Worm (Caenorhabditis elegans) whole organism, mixed stage, embryonic: ENCODE data around the gene M106.7.

Experiments used
- M03D4.4 ChIP-seq: sonication (generic microtip); optimal IDR thresholded peaks from 2 replicates; lab custom pipeline; 2017; ENCODE audit warnings: mild to moderate bottlenecking, missing genetic modification characterization, missing compliant biosample characterization
- bed-3 ChIP-seq: fragments of 200-800 bp; sonication (Bioruptor generic); optimal IDR thresholded peaks from 3 replicates; lab custom pipeline; 2018; ENCODE audit warnings: mild to moderate bottlenecking, missing genetic modification characterization, moderate library complexity, missing compliant biosample characterization
- ceh-39 ChIP-seq: fragments of 150-350 bp; optimal IDR thresholded peaks from 2 replicates; lab custom pipeline; 2014; ENCODE audit warnings: missing biosample characterization, missing genetic modification characterization
- ceh-43 ChIP-seq: fragments of 200-800 bp; sonication (Bioruptor generic); optimal IDR thresholded peaks from 2 replicates; lab custom pipeline; 2018; ENCODE audit warnings: mild to moderate bottlenecking, missing genetic modification characterization, moderate library complexity, missing compliant biosample characterization
- ceh-83 ChIP-seq: fragments of 200-800 bp; sonication (Bioruptor generic); optimal IDR thresholded peaks from 2 replicates; lab custom pipeline; 2018; ENCODE audit warnings: mild to moderate bottlenecking, missing genetic modification characterization, missing compliant biosample characterization
- ces-1 ChIP-seq: fragments of 150-350 bp; optimal IDR thresholded peaks from 2 replicates; lab custom pipeline; 2014; ENCODE audit warnings: missing biosample characterization, missing genetic modification reagents, missing genetic modification characterization
- cnd-1 ChIP-seq: fragments of 200-800 bp; sonication (Bioruptor generic); optimal IDR thresholded peaks from 2 replicates; lab custom pipeline; 2018; ENCODE audit warnings: mild to moderate bottlenecking, missing genetic modification characterization, missing compliant biosample characterization
- drap-1 ChIP-seq: fragments of 200-800 bp; sonication (Bioruptor generic); optimal IDR thresholded peaks from 3 replicates; lab custom pipeline; 2018; ENCODE audit warnings: mild to moderate bottlenecking, missing genetic modification characterization, missing compliant biosample characterization
- elt-3 ChIP-seq: fragments of 150-350 bp; optimal IDR thresholded peaks from 2 replicates; lab custom pipeline; 2014; ENCODE audit warnings: missing biosample characterization, missing genetic modification characterization
- flh-1 ChIP-seq: fragments of 200-800 bp; sonication (Bioruptor generic); optimal IDR thresholded peaks from 2 replicates; lab custom pipeline; 2018; ENCODE audit warnings: mild to moderate bottlenecking, missing genetic modification characterization, moderate library complexity, missing compliant biosample characterization
- ham-2 ChIP-seq: fragments of 200-800 bp; sonication (Bioruptor generic); optimal IDR thresholded peaks from 2 replicates; lab custom pipeline; 2018; ENCODE audit warnings: mild to moderate bottlenecking, missing genetic modification characterization, missing compliant biosample characterization
- hlh-1 ChIP-seq: fragments of 150-350 bp; optimal IDR thresholded peaks from 2 replicates; lab custom pipeline; 2014; ENCODE audit warnings: missing biosample characterization, missing genetic modification reagents, missing genetic modification characterization
- lin-13 ChIP-seq: fragments of 150-350 bp; optimal IDR thresholded peaks from 2 replicates; lab custom pipeline; 2014; ENCODE audit warnings: missing biosample characterization, missing genetic modification characterization
- lin-32 ChIP-seq: fragments of 200-800 bp; sonication (Bioruptor generic); optimal IDR thresholded peaks from 2 replicates; lab custom pipeline; 2018; ENCODE audit warnings: mild to moderate bottlenecking, missing genetic modification characterization, missing compliant biosample characterization
- lsy-2 ChIP-seq: fragments of 150-350 bp; optimal IDR thresholded peaks from 2 replicates; lab custom pipeline; 2014; ENCODE audit warnings: missing biosample characterization, missing genetic modification characterization
- mab-5 ChIP-seq: fragments of 150-350 bp; optimal IDR thresholded peaks from 2 replicates; lab custom pipeline; 2014; ENCODE audit warnings: missing biosample characterization, missing genetic modification characterization
- mep-1 ChIP-seq: fragments of 150-350 bp; optimal IDR thresholded peaks from 2 replicates; lab custom pipeline; 2017; ENCODE audit warnings: missing biosample characterization, missing genetic modification reagents, missing genetic modification characterization, inconsistent platforms
- mls-2 ChIP-seq: sonication (generic microtip); optimal IDR thresholded peaks from 2 replicates; lab custom pipeline; 2016; ENCODE audit warnings: mild to moderate bottlenecking, missing genetic modification characterization, moderate library complexity, missing compliant biosample characterization
- nhr-12 ChIP-seq: fragments of 150-350 bp; optimal IDR thresholded peaks from 2 replicates; lab custom pipeline; 2014; ENCODE audit warnings: missing biosample characterization, missing genetic modification characterization
- nhr-2 ChIP-seq: fragments of 150-350 bp; optimal IDR thresholded peaks from 2 replicates; lab custom pipeline; 2014; ENCODE audit warnings: missing biosample characterization, missing genetic modification characterization
- nhr-237 ChIP-seq: fragments of 150-350 bp; optimal IDR thresholded peaks from 2 replicates; lab custom pipeline; 2014; ENCODE audit warnings: missing biosample characterization, missing genetic modification characterization
- nhr-28 ChIP-seq: fragments of 150-350 bp; optimal IDR thresholded peaks from 2 replicates; lab custom pipeline; 2014; ENCODE audit warnings: missing biosample characterization, missing genetic modification characterization
- nhr-76 ChIP-seq: sonication (generic microtip); optimal IDR thresholded peaks from 2 replicates; lab custom pipeline; 2017; ENCODE audit warnings: missing biosample characterization, missing genetic modification characterization
- pha-4 ChIP-seq: fragments of 150-350 bp; optimal IDR thresholded peaks from 2 replicates; lab custom pipeline; 2018; ENCODE audit warnings: missing biosample characterization, missing genetic modification reagents, missing genetic modification characterization
- sem-2 ChIP-seq: fragments of 200-800 bp; sonication (Bioruptor generic); optimal IDR thresholded peaks from 2 replicates; lab custom pipeline; 2018; ENCODE audit warnings: mild to moderate bottlenecking, missing genetic modification characterization, missing compliant biosample characterization
- snpc-4 ChIP-seq: fragments of 150-350 bp; optimal IDR thresholded peaks from 2 replicates; lab custom pipeline; 2014; ENCODE audit warnings: missing biosample characterization, missing genetic modification characterization
- sptf-1 ChIP-seq: sonication (generic microtip); optimal IDR thresholded peaks from 2 replicates; lab custom pipeline; 2017; ENCODE audit warnings: mild to moderate bottlenecking, missing genetic modification characterization, moderate library complexity, missing compliant biosample characterization
- tbx-8 ChIP-seq: fragments of 200-800 bp; sonication (Bioruptor generic); optimal IDR thresholded peaks from 2 replicates; lab custom pipeline; 2018; ENCODE audit warnings: mild to moderate bottlenecking, missing genetic modification characterization, moderate library complexity, missing compliant biosample characterization
- unc-120 ChIP-seq: sonication (generic microtip); optimal IDR thresholded peaks from 2 replicates; lab custom pipeline; 2017; ENCODE audit warnings: missing genetic modification characterization, missing compliant biosample characterization; ENCODE audit not compliant: poor library complexity, severe bottlenecking
- unc-39 ChIP-seq: fragments of 150-350 bp; optimal IDR thresholded peaks from 2 replicates; lab custom pipeline; 2014; ENCODE audit warnings: missing biosample characterization, missing genetic modification characterization
- unc-62 ChIP-seq: fragments of 150-350 bp; optimal IDR thresholded peaks from 2 replicates; lab custom pipeline; 2014; ENCODE audit warnings: missing biosample characterization, missing genetic modification reagents, missing genetic modification characterization
- zip-8 ChIP-seq: fragments of 150-350 bp; optimal IDR thresholded peaks from 2 replicates; lab custom pipeline; 2014; ENCODE audit warnings: missing biosample characterization, missing genetic modification characterization
- ztf-11 ChIP-seq: fragments of 150-350 bp; optimal IDR thresholded peaks from 2 replicates; lab custom pipeline; 2014; ENCODE audit warnings: missing biosample characterization, missing genetic modification characterization

Gene M106.7

ce11 chrII:10867219-10867618, 10.2 kb upstream of the M106.7 start:
- TF ChIP-seq nhr-2 (no peak), M03D4.4 (tag; lab: Kevin White, UChicago) (no peak), nhr-237 (tag; lab: Kevin White, UChicago) (no peak), snpc-4 (tag; lab: Kevin White, UChicago) (no peak), nhr-28 (no peak), unc-120 (tag; lab: Kevin White, UChicago) (peak; percentile 43), flh-1 (GFP tag; lab: Kevin White, UChicago) (no peak), unc-39 (no peak), nhr-76 (tag; lab: Kevin White, UChicago) (no peak), zip-8 (no peak), mab-5 (tag; lab: Kevin White, UChicago) (no peak), ces-1 (no peak), unc-62 (GFP tag; lab: Kevin White, UChicago) (peak; percentile 13), sptf-1 (no peak), mls-2 (no peak)
- TF ChIP-seq, all 35 proteins: peak for 2

- TF ChIP-seq nhr-237 (tag; lab: Kevin White, UChicago) (no peak), hlh-1 (tag; lab: Kevin White, UChicago) (peak; percentile 1)
These were observed 6.0 kb upstream of the M106.7 start for ce11 chrII:10862749-10863656.

ce11 chrII:10861723-10862486, 4.9 kb upstream of the M106.7 start:
- TF ChIP-seq nhr-12 (tag; lab: Kevin White, UChicago) (no peak), nhr-28 (no peak), lsy-2 (tag; lab: Kevin White, UChicago) (no peak), hlh-1 (tag; lab: Kevin White, UChicago) (no peak), elt-3 (tag; lab: Kevin White, UChicago) (no peak), lin-13 (tag; lab: Kevin White, UChicago) (no peak), ztf-11 (tag; lab: Kevin White, UChicago) (no peak), sem-2 (GFP tag; lab: Kevin White, UChicago) (no peak), pha-4 (no peak), lin-32 (no peak), unc-39 (no peak), tbx-8 (GFP tag; lab: Kevin White, UChicago) (no peak), ceh-39 (tag; lab: Kevin White, UChicago) (no peak), ceh-83 (GFP tag; lab: Kevin White, UChicago) (no peak), zip-8 (no peak), flh-1 (GFP tag; lab: Kevin White, UChicago) (no peak), M03D4.4 (tag; lab: Kevin White, UChicago) (no peak), mls-2 (no peak), bed-3 (no peak)

- TF ChIP-seq ham-2 (no peak), ztf-11 (tag; lab: Kevin White, UChicago) (no peak), nhr-2 (no peak), elt-3 (tag; lab: Kevin White, UChicago) (no peak), cnd-1 (tag; lab: Kevin White, UChicago) (no peak), mep-1 (tag; lab: Kevin White, UChicago) (no peak), unc-62 (GFP tag; lab: Kevin White, UChicago) (no peak), mab-5 (tag; lab: Kevin White, UChicago) (no peak), zip-8 (no peak), unc-39 (no peak), ceh-83 (GFP tag; lab: Kevin White, UChicago) (no peak), bed-3 (no peak), sem-2 (GFP tag; lab: Kevin White, UChicago) (no peak), drap-1 (GFP tag; lab: Kevin White, UChicago) (no peak), nhr-12 (tag; lab: Kevin White, UChicago) (no peak), ceh-43 (GFP tag; lab: Kevin White, UChicago) (no peak), lsy-2 (tag; lab: Kevin White, UChicago) (no peak), sptf-1 (no peak), nhr-76 (tag; lab: Kevin White, UChicago) (no peak), M03D4.4 (tag; lab: Kevin White, UChicago) (no peak)
- TF ChIP-seq, all 35 proteins: peak for 0
These were observed 4.3 kb upstream of the M106.7 start for ce11 chrII:10861305-10861704.
